Fruit fly (Drosophila melanogaster) whole organism, prepupa: ENCODE measurements around the gene TwdlY.

Experiments used
- CG4318 ChIP-seq: fragments of 200-800 bp; sonication (Bioruptor generic); optimal IDR thresholded peaks from 3 replicates; lab custom pipeline; 2017; ENCODE audit warnings: missing biosample characterization, mild to moderate bottlenecking, missing genetic modification characterization
- CG6808 ChIP-seq: fragments of 200-800 bp; sonication (Bioruptor generic); optimal IDR thresholded peaks from 3 replicates; lab custom pipeline; 2017; ENCODE audit warnings: missing biosample characterization, missing genetic modification characterization, mild to moderate bottlenecking, moderate library complexity, missing genetic modification reagents
- CG6854 ChIP-seq: fragments of 200-800 bp; sonication (Bioruptor generic); optimal IDR thresholded peaks from 2 replicates; lab custom pipeline; 2017; ENCODE audit warnings: missing biosample characterization, mild to moderate bottlenecking, missing genetic modification characterization
- CG7368 ChIP-seq: fragments of 200-800 bp; sonication (Bioruptor generic); optimal IDR thresholded peaks from 3 replicates; lab custom pipeline; 2016; ENCODE audit warnings: missing biosample characterization, missing genetic modification characterization
- achi ChIP-seq: fragments of 200-800 bp; sonication (Bioruptor generic); optimal IDR thresholded peaks from 3 replicates; lab custom pipeline; 2016; ENCODE audit warnings: missing biosample characterization, missing genetic modification characterization

DNA sequence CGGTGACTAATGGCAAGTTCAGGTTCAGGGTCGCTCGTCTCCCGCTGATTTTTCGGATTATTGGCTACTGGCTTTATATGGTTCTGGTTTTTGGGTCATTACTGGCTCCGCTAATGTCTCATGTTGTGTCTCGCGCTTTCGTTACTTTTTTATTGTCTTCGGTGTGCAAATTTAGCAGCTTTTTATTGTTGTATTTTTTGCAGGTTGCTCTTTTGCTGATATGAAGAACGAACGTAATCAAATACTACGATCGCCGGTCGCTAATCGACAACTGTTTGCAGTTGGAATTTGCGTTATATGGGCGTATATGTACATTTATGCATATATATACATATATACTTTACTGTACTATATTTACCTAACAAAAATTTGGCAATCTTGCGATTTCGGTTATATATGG lies 10.2 kb upstream of the TwdlY start:
- TF ChIP-seq CG4318 (GFP tag; lab: Kevin White, UChicago) (no peak), CG6808 (GFP tag; lab: Kevin White, UChicago) (no peak), CG7368 (GFP tag; lab: Kevin White, UChicago) (no peak), CG6854 (no peak), achi (GFP tag; lab: Kevin White, UChicago) (no peak)
